Fruit fly (Drosophila melanogaster) whole organism, embryonic: ENCODE data around the gene sowi.

ENCODE experiments used
- Ada2b ChIP-seq: fragments of 200-800 bp; sonication (Bioruptor generic); IDR thresholded peaks from 2 replicates; pipeline ENCODE4 v1.3.6; 2022; ENCODE audit warnings: missing biosample characterization, missing genetic modification characterization
- Atf-2 ChIP-seq: fragments of 200-800 bp; sonication (Bioruptor generic); optimal IDR thresholded peaks from 2 replicates; lab custom pipeline; 2016; ENCODE audit warnings: missing biosample characterization, missing genetic modification characterization
- Atf3 ChIP-seq: fragments of 200-800 bp; sonication (Bioruptor generic); optimal IDR thresholded peaks from 3 replicates; lab custom pipeline; 2016; ENCODE audit warnings: missing biosample characterization, missing genetic modification characterization
- CG12391 ChIP-seq: fragments of 200-800 bp; sonication (Bioruptor generic); optimal IDR thresholded peaks from 3 replicates; lab custom pipeline; 2018; ENCODE audit warnings: missing biosample characterization, mild to moderate bottlenecking, missing genetic modification characterization, moderate library complexity
- CG13624 ChIP-seq: fragments of 200-800 bp; sonication (Bioruptor generic); optimal IDR thresholded peaks from 2 replicates; lab custom pipeline; 2016; ENCODE audit warnings: missing biosample characterization, missing genetic modification characterization
- CG14441 ChIP-seq: fragments of 200-800 bp; sonication (Bioruptor generic); IDR thresholded peaks from 2 replicates; pipeline ENCODE4 v1.3.6; 2022; ENCODE audit warnings: missing biosample characterization, missing genetic modification characterization
- CG17361 ChIP-seq: fragments of 200-800 bp; sonication (Bioruptor generic); IDR thresholded peaks from 3 replicates; pipeline ENCODE4 v1.3.6; 2022; ENCODE audit warnings: missing biosample characterization, missing genetic modification characterization
- CG17829 ChIP-seq: fragments of 200-800 bp; optimal IDR thresholded peaks from 2 replicates; lab custom pipeline; 2019; ENCODE audit warnings: missing biosample characterization, mild to moderate bottlenecking, missing genetic modification characterization, moderate library complexity
- CG18476 ChIP-seq: fragments of 200-800 bp; sonication (Bioruptor generic); optimal IDR thresholded peaks from 2 replicates; lab custom pipeline; 2016; ENCODE audit warnings: missing biosample characterization, mild to moderate bottlenecking, missing genetic modification characterization
- CG34422 ChIP-seq: fragments of 200-800 bp; sonication (Bioruptor generic); IDR thresholded peaks from 3 replicates; pipeline ENCODE4 v1.3.6; 2022; ENCODE audit warnings: missing biosample characterization, missing genetic modification characterization
- CG43689 ChIP-seq: fragments of 200-800 bp; sonication (Bioruptor generic); IDR thresholded peaks from 2 replicates; pipeline ENCODE4 v1.3.6; 2022; ENCODE audit warnings: missing biosample characterization, missing genetic modification characterization
- CG6683 ChIP-seq: fragments of 200-800 bp; sonication (Bioruptor generic); optimal IDR thresholded peaks from 2 replicates; lab custom pipeline; 2017; ENCODE audit warnings: missing biosample characterization, mild to moderate bottlenecking, missing genetic modification characterization, missing genetic modification reagents
- CG7271 ChIP-seq: fragments of 200-800 bp; sonication (Bioruptor generic); optimal IDR thresholded peaks from 2 replicates; lab custom pipeline; 2018; ENCODE audit warnings: missing biosample characterization, mild to moderate bottlenecking, missing genetic modification characterization, moderate library complexity
- Dek ChIP-seq: fragments of 200-800 bp; sonication (Bioruptor generic); optimal IDR thresholded peaks from 3 replicates; lab custom pipeline; 2019; ENCODE audit warnings: missing biosample characterization, mild to moderate bottlenecking, missing genetic modification characterization, moderate library complexity
- Dref ChIP-seq: fragments of 200-800 bp; sonication (Bioruptor generic); IDR thresholded peaks from 2 replicates; pipeline ENCODE4 v1.3.6; 2022; ENCODE audit warnings: missing biosample characterization, missing genetic modification characterization
- GATAe ChIP-seq: fragments of 200-800 bp; sonication (Bioruptor generic); conservative IDR thresholded peaks from 2 replicates; pipeline ENCODE4 v1.3.6; 2022; ENCODE audit warnings: missing biosample characterization, missing genetic modification characterization
- H15 ChIP-seq: fragments of 200-800 bp; sonication (Bioruptor generic); IDR thresholded peaks from 3 replicates; pipeline ENCODE4 v1.3.6; 2022; ENCODE audit warnings: missing biosample characterization, missing genetic modification characterization
- HmgD ChIP-seq: fragments of 200-800 bp; sonication (Bioruptor generic); optimal IDR thresholded peaks from 3 replicates; lab custom pipeline; 2016; ENCODE audit warnings: missing biosample characterization, missing genetic modification characterization
- HmgZ ChIP-seq: fragments of 200-800 bp; sonication (Bioruptor generic); optimal IDR thresholded peaks from 2 replicates; lab custom pipeline; 2018; ENCODE audit warnings: missing biosample characterization, mild to moderate bottlenecking, missing genetic modification characterization
- Lhr ChIP-seq: fragments of 200-800 bp; sonication (Bioruptor generic); optimal IDR thresholded peaks from 3 replicates; lab custom pipeline; 2017; ENCODE audit warnings: mild to moderate bottlenecking, missing biosample characterization, missing genetic modification reagents, missing genetic modification characterization
- Pdp1 ChIP-seq, 2 experiments: fragments of 200-800 bp; sonication (Bioruptor generic); optimal IDR thresholded peaks; 3 replicates each; lab custom pipeline; 2016; ENCODE audit warnings: missing biosample characterization in 2 of 2, missing genetic modification characterization in 2 of 2, mild to moderate bottlenecking in 1 of 2, moderate library complexity in 1 of 2
- Sin3A ChIP-seq: fragments of >200 bp; optimal IDR thresholded peaks from 2 replicates; lab custom pipeline; 2018
- Sry-δ ChIP-seq: fragments of 200-800 bp; sonication (Bioruptor generic); optimal IDR thresholded peaks from 2 replicates; lab custom pipeline; 2016; ENCODE audit warnings: missing biosample characterization, missing genetic modification characterization
- Taf1 ChIP-seq: fragments of 200-800 bp; sonication (Bioruptor generic); IDR thresholded peaks from 2 replicates; pipeline ENCODE4 v1.3.6; 2022; ENCODE audit warnings: missing biosample characterization, missing genetic modification characterization
- YL-1 ChIP-seq: fragments of 200-800 bp; sonication (Bioruptor generic); optimal IDR thresholded peaks from 3 replicates; lab custom pipeline; 2017; ENCODE audit warnings: missing biosample characterization, mild to moderate bottlenecking, missing genetic modification characterization
- ap ChIP-seq: fragments of 200-800 bp; sonication (Bioruptor generic); IDR thresholded peaks from 2 replicates; pipeline ENCODE4 v1.3.6; 2022; ENCODE audit warnings: missing biosample characterization, missing genetic modification characterization
- ato ChIP-seq: fragments of 200-800 bp; sonication (Bioruptor generic); IDR thresholded peaks from 2 replicates; pipeline ENCODE4 v1.3.6; 2022; ENCODE audit warnings: missing biosample characterization, missing genetic modification characterization; ENCODE audit not compliant: partially characterized antibody
- bigmax ChIP-seq: fragments of 200-800 bp; sonication (Bioruptor generic); optimal IDR thresholded peaks from 2 replicates; lab custom pipeline; 2018; ENCODE audit warnings: missing biosample characterization, mild to moderate bottlenecking, missing genetic modification characterization
- ci ChIP-seq: fragments of 200-800 bp; sonication (Bioruptor generic); IDR thresholded peaks from 3 replicates; pipeline ENCODE4 v1.3.6; 2022; ENCODE audit warnings: missing biosample characterization, missing genetic modification characterization
- disco-r ChIP-seq: fragments of 200-800 bp; sonication (Bioruptor generic); optimal IDR thresholded peaks from 2 replicates; lab custom pipeline; 2016; ENCODE audit warnings: missing biosample characterization, missing genetic modification characterization
- en ChIP-seq: fragments of 200-800 bp; sonication (Bioruptor generic); optimal IDR thresholded peaks from 2 replicates; lab custom pipeline; 2016; ENCODE audit warnings: missing biosample characterization, missing genetic modification characterization
- fu2 ChIP-seq: fragments of 200-800 bp; sonication (Bioruptor generic); optimal IDR thresholded peaks from 2 replicates; lab custom pipeline; 2016; ENCODE audit warnings: missing biosample characterization, missing genetic modification characterization
- gcm ChIP-seq: fragments of 200-800 bp; sonication (Bioruptor generic); optimal IDR thresholded peaks from 2 replicates; lab custom pipeline; 2019; ENCODE audit warnings: missing biosample characterization, mild to moderate bottlenecking, missing genetic modification characterization, moderate library complexity
- gt ChIP-seq: fragments of 200-800 bp; sonication (Bioruptor generic); IDR thresholded peaks from 2 replicates; pipeline ENCODE4 v1.3.6; 2022; ENCODE audit warnings: missing biosample characterization, missing genetic modification characterization
- jumu ChIP-seq: fragments of 200-800 bp; sonication (Bioruptor generic); optimal IDR thresholded peaks from 3 replicates; lab custom pipeline; 2016; ENCODE audit warnings: missing biosample characterization, missing genetic modification characterization
- knrl ChIP-seq: fragments of 200-800 bp; sonication (Bioruptor generic); IDR thresholded peaks from 3 replicates; pipeline ENCODE4 v1.3.6; 2022; ENCODE audit warnings: missing biosample characterization, missing genetic modification characterization; ENCODE audit not compliant: partially characterized antibody
- maf-S ChIP-seq: fragments of 200-800 bp; sonication (Bioruptor generic); optimal IDR thresholded peaks from 2 replicates; lab custom pipeline; 2016; ENCODE audit warnings: missing biosample characterization, missing genetic modification characterization
- mam ChIP-seq: fragments of 200-800 bp; sonication (Bioruptor generic); optimal IDR thresholded peaks from 3 replicates; lab custom pipeline; 2016; ENCODE audit warnings: missing biosample characterization, missing genetic modification characterization
- mirr ChIP-seq: fragments of 200-800 bp; sonication (Bioruptor generic); optimal IDR thresholded peaks from 3 replicates; lab custom pipeline; 2018; ENCODE audit warnings: missing biosample characterization, mild to moderate bottlenecking, missing genetic modification characterization
- mld ChIP-seq: fragments of 200-800 bp; sonication (Bioruptor generic); IDR thresholded peaks from 3 replicates; pipeline ENCODE4 v1.3.6; 2022; ENCODE audit warnings: missing biosample characterization, missing genetic modification characterization; ENCODE audit not compliant: partially characterized antibody
- pfk ChIP-seq: fragments of 200-800 bp; sonication (Bioruptor generic); optimal IDR thresholded peaks from 2 replicates; lab custom pipeline; 2018; ENCODE audit warnings: missing biosample characterization, mild to moderate bottlenecking, missing genetic modification characterization, moderate library complexity
- repo ChIP-seq: fragments of 200-800 bp; sonication (Bioruptor generic); optimal IDR thresholded peaks from 2 replicates; lab custom pipeline; 2016; ENCODE audit warnings: missing biosample characterization, missing genetic modification characterization
- row ChIP-seq: fragments of 200-800 bp; sonication (Bioruptor generic); IDR thresholded peaks from 3 replicates; pipeline ENCODE4 v1.3.6; 2022; ENCODE audit warnings: missing biosample characterization, missing genetic modification characterization
- sc ChIP-seq, 3 experiments: fragments of >200 bp in 2 of 3; fragments of 200-800 bp in 1 of 3; sonication (Bioruptor generic) in 1 of 3; optimal IDR thresholded peaks; 2 replicates in 2 of 3; 3 replicates in 1 of 3; lab custom pipeline; 2017; ENCODE audit warnings: mild to moderate bottlenecking in 1 of 3, missing biosample characterization in 1 of 3, missing genetic modification characterization in 1 of 3, missing genetic modification reagents in 1 of 3
- sens-2 ChIP-seq: fragments of 200-800 bp; sonication (Bioruptor generic); IDR thresholded peaks from 2 replicates; pipeline ENCODE4 v1.3.6; 2022; ENCODE audit warnings: missing biosample characterization, missing genetic modification characterization
- stwl ChIP-seq: fragments of 200-800 bp; sonication (Bioruptor generic); optimal IDR thresholded peaks from 3 replicates; lab custom pipeline; 2018; ENCODE audit warnings: missing biosample characterization, mild to moderate bottlenecking, missing genetic modification characterization, moderate library complexity
- usp ChIP-seq: fragments of >200 bp; optimal IDR thresholded peaks from 2 replicates; lab custom pipeline; 2017; ENCODE audit warnings: missing biosample characterization, missing genetic modification characterization
- yki ChIP-seq: fragments of >200 bp; optimal IDR thresholded peaks from 3 replicates; lab custom pipeline; 2018
- zfh2 ChIP-seq: fragments of 200-800 bp; sonication (Bioruptor generic); optimal IDR thresholded peaks from 2 replicates; lab custom pipeline; 2016; ENCODE audit warnings: missing biosample characterization, missing genetic modification characterization

sowi gene

DNA sequence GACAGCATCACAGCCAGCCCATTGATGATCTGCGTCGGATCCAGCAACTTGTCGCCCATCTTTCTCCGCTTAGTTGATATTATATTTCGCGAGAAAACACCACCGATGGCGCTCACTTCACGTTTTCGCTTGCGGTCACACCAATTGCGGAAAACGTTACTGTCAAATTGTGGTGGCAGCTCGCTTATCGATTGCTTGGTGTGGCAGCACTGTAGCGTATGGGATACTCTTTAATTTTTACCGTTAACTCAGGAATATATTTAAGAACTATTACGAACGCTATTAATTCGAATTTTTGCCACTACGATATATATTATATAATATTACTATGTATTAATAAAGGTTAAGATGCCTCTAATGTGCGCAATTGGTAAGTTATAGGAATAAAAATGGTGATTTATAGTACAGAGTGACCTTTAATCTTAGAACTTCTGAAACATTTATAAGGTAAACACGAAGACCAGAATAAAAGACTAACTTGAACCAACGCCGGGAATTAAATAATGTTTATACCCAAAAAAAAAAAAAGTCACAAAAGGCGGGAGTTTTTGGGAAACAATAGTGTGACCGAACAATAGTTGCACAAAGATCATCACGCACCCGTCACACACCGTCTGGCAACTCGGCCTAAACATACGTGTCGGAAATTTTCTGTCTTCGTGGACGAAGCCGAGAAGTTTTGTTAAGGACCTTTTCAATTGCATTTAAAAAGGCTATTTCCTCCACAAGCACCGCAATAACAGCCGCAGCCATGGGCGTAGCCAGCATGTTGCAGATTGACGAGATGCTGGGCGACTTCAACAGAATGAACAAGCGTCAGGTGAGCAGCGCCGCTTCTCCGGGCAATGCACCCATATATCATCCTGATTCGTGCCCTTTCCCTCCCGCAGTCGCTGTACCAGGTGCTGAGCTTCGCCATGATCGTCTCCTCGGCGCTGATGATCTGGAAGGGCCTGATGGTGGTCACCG is 29.9 kb upstream of the sowi start, which contains the start of the genes CG1307 and twr (continued):
- peak; percentile 51 for TF ChIP-seq stwl
- no peak for TF ChIP-seq sc (optimal IDR thresholded peaks at IDR 0.05; lab: Kevin White, UChicago)
- no peak for TF ChIP-seq sc (GFP tag; optimal IDR thresholded peaks at IDR 0.05; lab: Kevin White, UChicago)
- TF ChIP-seq en (GFP tag; lab: Kevin White, UChicago): no peak
- TF ChIP-seq gt: no peak
- no peak for TF ChIP-seq knrl (GFP tag; lab: Robert Waterston, UW)
- no peak for TF ChIP-seq CG43689 (GFP tag; lab: Robert Waterston, UW)
- TF ChIP-seq pfk: no peak
- TF ChIP-seq zfh2 (GFP tag; lab: Kevin White, UChicago): no peak
- peak; percentile 29 for TF ChIP-seq Lhr (GFP tag; lab: Kevin White, UChicago)
- TF ChIP-seq CG17361: no peak
- TF ChIP-seq row: peak; percentile 55
- no peak for TF ChIP-seq jumu (GFP tag; lab: Kevin White, UChicago)
- TF ChIP-seq Atf-2: no peak
- TF ChIP-seq Dref (GFP tag; lab: Robert Waterston, UW): peak; percentile 60
- no peak for TF ChIP-seq mirr
- no peak for TF ChIP-seq CG7271 (tag; lab: Kevin White, UChicago)

- TF ChIP-seq CG43689 (GFP tag; lab: Robert Waterston, UW) (no peak), sens-2 (GFP tag; lab: Robert Waterston, UW) (no peak), repo (no peak), usp (no peak), CG17829 (tag; lab: Kevin White, UChicago) (peak; percentile 48), CG12391 (tag; lab: Kevin White, UChicago) (no peak), HmgZ (tag; lab: Kevin White, UChicago) (peak; percentile 64), fu2 (GFP tag; lab: Kevin White, UChicago) (no peak), Dek (peak; percentile 24), maf-S (GFP tag; lab: Kevin White, UChicago) (peak; percentile 8), H15 (GFP tag; lab: Robert Waterston, UW) (no peak), CG14441 (no peak), ci (GFP tag; lab: Robert Waterston, UW) (0 out of 3 replicates have a peak, but pooled peaks have one; percentile 38), YL-1 (GFP tag; lab: Kevin White, UChicago) (peak; percentile 66), bigmax (GFP tag; lab: Kevin White, UChicago) (peak; percentile 28), Sin3A (lab: Kevin White, UChicago) (peak; percentile 66), gt (no peak), disco-r (GFP tag; lab: Kevin White, UChicago) (no peak), CG13624 (GFP tag; lab: Kevin White, UChicago) (peak; percentile 36), ap (GFP tag; lab: Robert Waterston, UW) (no peak), CG6683 (GFP tag; lab: Kevin White, UChicago) (no peak), CG34422 (GFP tag; lab: Robert Waterston, UW) (peak; percentile 92), mld (GFP tag; lab: Robert Waterston, UW) (0 out of 3 replicates have a peak, but pooled peaks have one; percentile 13), yki (no peak), mam (GFP tag; lab: Kevin White, UChicago) (no peak), row (peak; percentile 56), Taf1 (GFP tag; lab: Robert Waterston, UW) (no peak), gcm (GFP tag; lab: Kevin White, UChicago) (no peak), Sry-δ (GFP tag; lab: Kevin White, UChicago) (peak; percentile 44), ato (0 out of 2 replicates have a peak, but pooled peaks have one; percentile 32), GATAe (GFP tag; lab: Robert Waterston, UW) (peak; percentile 72; the same call in 1 of the 2 replicates), CG18476 (GFP tag; lab: Kevin White, UChicago) (no peak), Atf3 (GFP tag; lab: Kevin White, UChicago) (no peak), Pdp1 (GFP tag; optimal IDR thresholded peaks at IDR 0.05; lab: Kevin White, UChicago) (no peak), Ada2b (GFP tag; lab: Robert Waterston, UW) (no peak), HmgD (GFP tag; lab: Kevin White, UChicago) (peak; percentile 68)
Measured at dm6 chr3R:6646740-6647139, 19.0 kb upstream of the sowi start, which contains the start of gene Taf1. Gene Taf1 (plus strand): TSS chr3R:6646889.
